Fruit fly (Drosophila melanogaster) whole organism, embryonic: ENCODE measurements around the gene CG16736.

Experiments used
- BEAF-32 ChIP-seq: fragments of 200-800 bp; sonication (Bioruptor generic); optimal IDR thresholded peaks from 3 replicates; lab custom pipeline; 2017; ENCODE audit warnings: missing biosample characterization, missing genetic modification characterization, mild to moderate bottlenecking, moderate library complexity, missing genetic modification reagents
- Bdp1 ChIP-seq: fragments of 200-800 bp; sonication (Bioruptor generic); optimal IDR thresholded peaks from 3 replicates; lab custom pipeline; 2016; ENCODE audit warnings: missing biosample characterization, missing genetic modification characterization
- CG11398 ChIP-seq: fragments of 200-800 bp; sonication (Bioruptor generic); optimal IDR thresholded peaks from 2 replicates; lab custom pipeline; 2016; ENCODE audit warnings: missing biosample characterization, missing genetic modification characterization
- CG11695 ChIP-seq: fragments of 200-800 bp; sonication (Bioruptor generic); IDR thresholded peaks from 3 replicates; pipeline ENCODE4 v1.3.6; 2022; ENCODE audit warnings: missing biosample characterization, missing genetic modification characterization
- CG15073 ChIP-seq: fragments of 200-800 bp; sonication (Bioruptor generic); optimal IDR thresholded peaks from 2 replicates; lab custom pipeline; 2016; ENCODE audit warnings: missing biosample characterization, missing genetic modification characterization
- CG15601 ChIP-seq: fragments of 200-800 bp; sonication (Bioruptor generic); optimal IDR thresholded peaks from 3 replicates; lab custom pipeline; 2019; ENCODE audit warnings: missing biosample characterization, mild to moderate bottlenecking, missing genetic modification characterization, moderate library complexity
- CG1832 ChIP-seq: fragments of 200-800 bp; sonication (Bioruptor generic); optimal IDR thresholded peaks from 2 replicates; lab custom pipeline; 2017; ENCODE audit warnings: missing biosample characterization, mild to moderate bottlenecking, missing genetic modification characterization, inconsistent platforms
- CG2875 ChIP-seq: fragments of 200-800 bp; sonication (Bioruptor generic); optimal IDR thresholded peaks from 2 replicates; lab custom pipeline; 2017; ENCODE audit warnings: missing biosample characterization, mild to moderate bottlenecking, missing genetic modification characterization, missing genetic modification reagents
- CG30020 ChIP-seq: fragments of 200-800 bp; optimal IDR thresholded peaks from 2 replicates; lab custom pipeline; 2019; ENCODE audit warnings: missing biosample characterization, mild to moderate bottlenecking, missing genetic modification characterization, moderate library complexity
- CG31388 ChIP-seq: fragments of 200-800 bp; sonication (Bioruptor generic); optimal IDR thresholded peaks from 2 replicates; lab custom pipeline; 2016; ENCODE audit warnings: missing biosample characterization, missing genetic modification characterization
- CG3838 ChIP-seq: fragments of 200-800 bp; sonication (Bioruptor generic); optimal IDR thresholded peaks from 3 replicates; lab custom pipeline; 2016; ENCODE audit warnings: missing biosample characterization, missing genetic modification characterization
- CG4730 ChIP-seq: fragments of 200-800 bp; sonication (Bioruptor generic); IDR thresholded peaks from 2 replicates; pipeline ENCODE4 v1.3.6; 2022; ENCODE audit warnings: missing biosample characterization, missing genetic modification characterization
- CG4854 ChIP-seq: fragments of 200-800 bp; sonication (Bioruptor generic); optimal IDR thresholded peaks from 2 replicates; lab custom pipeline; 2016; ENCODE audit warnings: missing biosample characterization, missing genetic modification characterization, inconsistent platforms
- CG5245 ChIP-seq: fragments of 200-800 bp; sonication (Bioruptor generic); optimal IDR thresholded peaks from 3 replicates; lab custom pipeline; 2016; ENCODE audit warnings: missing biosample characterization, missing genetic modification characterization
- CG7372 ChIP-seq: fragments of 200-800 bp; sonication (Bioruptor generic); IDR thresholded peaks from 2 replicates; pipeline ENCODE4 v1.3.6; 2022; ENCODE audit warnings: missing biosample characterization, missing genetic modification characterization
- CG7556 ChIP-seq: fragments of 200-800 bp; sonication (Bioruptor generic); optimal IDR thresholded peaks from 2 replicates; lab custom pipeline; 2017; ENCODE audit warnings: missing biosample characterization, mild to moderate bottlenecking, missing genetic modification characterization
- CG7839 ChIP-seq: fragments of 200-800 bp; sonication (Bioruptor generic); optimal IDR thresholded peaks from 3 replicates; lab custom pipeline; 2018; ENCODE audit warnings: missing biosample characterization, mild to moderate bottlenecking, missing genetic modification characterization, moderate library complexity
- CG8765 ChIP-seq: fragments of 200-800 bp; sonication (Bioruptor generic); IDR thresholded peaks from 2 replicates; pipeline ENCODE4 v1.3.6; 2022; ENCODE audit warnings: missing biosample characterization, missing genetic modification characterization
- CG9727 ChIP-seq: fragments of 200-800 bp; sonication (Bioruptor generic); optimal IDR thresholded peaks from 3 replicates; lab custom pipeline; 2017; ENCODE audit warnings: missing biosample characterization, mild to moderate bottlenecking, missing genetic modification characterization
- Dek ChIP-seq: fragments of 200-800 bp; sonication (Bioruptor generic); optimal IDR thresholded peaks from 3 replicates; lab custom pipeline; 2019; ENCODE audit warnings: missing biosample characterization, mild to moderate bottlenecking, missing genetic modification characterization, moderate library complexity
- Doc3 ChIP-seq: fragments of 200-800 bp; sonication (Bioruptor generic); IDR thresholded peaks from 3 replicates; pipeline ENCODE4 v1.3.6; 2022; ENCODE audit warnings: missing biosample characterization, missing genetic modification characterization; ENCODE audit not compliant: partially characterized antibody
- GATAe ChIP-seq: fragments of 200-800 bp; sonication (Bioruptor generic); conservative IDR thresholded peaks from 2 replicates; pipeline ENCODE4 v1.3.6; 2022; ENCODE audit warnings: missing biosample characterization, missing genetic modification characterization
- H2.0 ChIP-seq: fragments of 200-800 bp; sonication (Bioruptor generic); IDR thresholded peaks from 2 replicates; pipeline ENCODE4 v1.3.6; 2022; ENCODE audit warnings: missing biosample characterization, missing genetic modification characterization
- Hmx ChIP-seq: fragments of 200-800 bp; sonication (Bioruptor generic); optimal IDR thresholded peaks from 2 replicates; lab custom pipeline; 2016; ENCODE audit warnings: missing biosample characterization, missing genetic modification characterization
- PHDP ChIP-seq: fragments of 200-800 bp; sonication (Bioruptor generic); optimal IDR thresholded peaks from 3 replicates; lab custom pipeline; 2018; ENCODE audit warnings: missing biosample characterization, mild to moderate bottlenecking, missing genetic modification characterization, moderate library complexity
- Ptx1 ChIP-seq: fragments of 200-800 bp; sonication (Bioruptor generic); IDR thresholded peaks from 2 replicates; pipeline ENCODE4 v1.3.6; 2022; ENCODE audit warnings: missing biosample characterization, missing genetic modification characterization
- Sin3A ChIP-seq: fragments of >200 bp; optimal IDR thresholded peaks from 2 replicates; lab custom pipeline; 2018
- bigmax ChIP-seq: fragments of 200-800 bp; sonication (Bioruptor generic); optimal IDR thresholded peaks from 2 replicates; lab custom pipeline; 2018; ENCODE audit warnings: missing biosample characterization, mild to moderate bottlenecking, missing genetic modification characterization
- bsh ChIP-seq, 2 experiments: fragments of 200-800 bp; sonication (Bioruptor generic); optimal IDR thresholded peaks; 2 replicates each; lab custom pipeline; 2017 to 2018; ENCODE audit warnings: mild to moderate bottlenecking in 2 of 2, missing biosample characterization in 2 of 2, missing genetic modification characterization in 2 of 2, moderate library complexity in 1 of 2
- cg ChIP-seq: fragments of 200-800 bp; sonication (Bioruptor generic); optimal IDR thresholded peaks from 3 replicates; lab custom pipeline; 2019; ENCODE audit warnings: missing biosample characterization, mild to moderate bottlenecking, missing genetic modification characterization, moderate library complexity
- dimm ChIP-seq: fragments of 200-800 bp; sonication (Bioruptor generic); IDR thresholded peaks from 2 replicates; pipeline ENCODE4 v1.3.6; 2022; ENCODE audit warnings: missing biosample characterization, missing genetic modification characterization
- disco-r ChIP-seq: fragments of 200-800 bp; sonication (Bioruptor generic); optimal IDR thresholded peaks from 2 replicates; lab custom pipeline; 2016; ENCODE audit warnings: missing biosample characterization, missing genetic modification characterization
- esg ChIP-seq: fragments of 200-800 bp; sonication (Bioruptor generic); conservative IDR thresholded peaks from 2 replicates; pipeline ENCODE4 v1.3.6; 2022; ENCODE audit warnings: missing biosample characterization, missing genetic modification characterization
- ewg ChIP-seq: fragments of 200-800 bp; sonication (Bioruptor generic); optimal IDR thresholded peaks from 3 replicates; lab custom pipeline; 2017; ENCODE audit warnings: mild to moderate bottlenecking, missing biosample characterization, missing genetic modification reagents, missing genetic modification characterization
- fd102C ChIP-seq: fragments of 200-800 bp; sonication (Bioruptor generic); optimal IDR thresholded peaks from 2 replicates; lab custom pipeline; 2018; ENCODE audit warnings: missing biosample characterization, mild to moderate bottlenecking, missing genetic modification characterization, moderate library complexity
- ftz-f1 ChIP-seq: fragments of 200-800 bp; sonication (Bioruptor generic); optimal IDR thresholded peaks from 2 replicates; lab custom pipeline; 2016; ENCODE audit warnings: missing biosample characterization, missing genetic modification characterization
- gcm ChIP-seq: fragments of 200-800 bp; sonication (Bioruptor generic); optimal IDR thresholded peaks from 2 replicates; lab custom pipeline; 2019; ENCODE audit warnings: missing biosample characterization, mild to moderate bottlenecking, missing genetic modification characterization, moderate library complexity
- her ChIP-seq: fragments of 200-800 bp; sonication (Bioruptor generic); optimal IDR thresholded peaks from 2 replicates; lab custom pipeline; 2016; ENCODE audit warnings: missing biosample characterization, missing genetic modification characterization
- ken ChIP-seq: fragments of 200-800 bp; sonication (Bioruptor generic); IDR thresholded peaks from 3 replicates; pipeline ENCODE4 v1.3.6; 2022; ENCODE audit warnings: missing biosample characterization, missing genetic modification characterization
- lola ChIP-seq, 3 experiments: fragments of >200 bp in 2 of 3; fragments of 200-800 bp in 1 of 3; sonication (Bioruptor generic) in 1 of 3; optimal IDR thresholded peaks; 2 replicates each; lab custom pipeline; 2017 to 2019; ENCODE audit warnings: missing biosample characterization in 3 of 3, missing genetic modification characterization in 3 of 3, mild to moderate bottlenecking in 1 of 3, moderate library complexity in 1 of 3
- maf-S ChIP-seq: fragments of 200-800 bp; sonication (Bioruptor generic); optimal IDR thresholded peaks from 2 replicates; lab custom pipeline; 2016; ENCODE audit warnings: missing biosample characterization, missing genetic modification characterization
- mam ChIP-seq: fragments of 200-800 bp; sonication (Bioruptor generic); optimal IDR thresholded peaks from 3 replicates; lab custom pipeline; 2016; ENCODE audit warnings: missing biosample characterization, missing genetic modification characterization
- phol ChIP-seq: fragments of 200-800 bp; sonication (Bioruptor generic); optimal IDR thresholded peaks from 3 replicates; lab custom pipeline; 2018; ENCODE audit warnings: missing biosample characterization, mild to moderate bottlenecking, missing genetic modification characterization, moderate library complexity
- pita ChIP-seq: fragments of 200-800 bp; sonication (Bioruptor generic); optimal IDR thresholded peaks from 2 replicates; lab custom pipeline; 2017; ENCODE audit warnings: missing biosample characterization, mild to moderate bottlenecking, missing genetic modification characterization
- psq ChIP-seq: fragments of 200-800 bp; sonication (Bioruptor generic); optimal IDR thresholded peaks from 2 replicates; lab custom pipeline; 2017; ENCODE audit warnings: missing biosample characterization, missing genetic modification characterization
- rib ChIP-seq: fragments of 200-800 bp; sonication (Bioruptor generic); IDR thresholded peaks from 2 replicates; pipeline ENCODE4 v1.3.6; 2022; ENCODE audit warnings: missing biosample characterization, missing genetic modification characterization
- salm ChIP-seq: fragments of 200-800 bp; sonication (Bioruptor generic); optimal IDR thresholded peaks from 2 replicates; lab custom pipeline; 2018; ENCODE audit warnings: missing biosample characterization, mild to moderate bottlenecking, missing genetic modification characterization
- schlank ChIP-seq: fragments of 200-800 bp; sonication (Bioruptor generic); optimal IDR thresholded peaks from 2 replicates; lab custom pipeline; 2018; ENCODE audit warnings: missing biosample characterization, mild to moderate bottlenecking, missing genetic modification characterization
- shn ChIP-seq: fragments of 200-800 bp; sonication (Bioruptor generic); optimal IDR thresholded peaks from 3 replicates; lab custom pipeline; 2016; ENCODE audit warnings: missing biosample characterization, missing genetic modification characterization
- sqz ChIP-seq: fragments of 200-800 bp; sonication (Bioruptor generic); optimal IDR thresholded peaks from 3 replicates; lab custom pipeline; 2018; ENCODE audit warnings: missing biosample characterization, mild to moderate bottlenecking, missing genetic modification characterization
- trem ChIP-seq: fragments of 200-800 bp; optimal IDR thresholded peaks from 3 replicates; lab custom pipeline; 2019; ENCODE audit warnings: missing biosample characterization, mild to moderate bottlenecking, missing genetic modification characterization, moderate library complexity
- vnd ChIP-seq: fragments of 200-800 bp; sonication (Bioruptor generic); IDR thresholded peaks from 3 replicates; pipeline ENCODE4 v1.3.6; 2022; ENCODE audit warnings: missing biosample characterization, missing genetic modification characterization; ENCODE audit not compliant: partially characterized antibody

The CG16736 gene

dm6 chr3R:9214235-9214634, 43.3 kb downstream of the CG16736 start (continued):
- TF ChIP-seq gcm (GFP tag; lab: Kevin White, UChicago): no peak
- TF ChIP-seq ftz-f1 (GFP tag; lab: Kevin White, UChicago): no peak
- TF ChIP-seq BEAF-32 (GFP tag; lab: Kevin White, UChicago): no peak
- TF ChIP-seq esg (GFP tag; lab: Robert Waterston, UW): no peak
- no peak for TF ChIP-seq ken (GFP tag; lab: Robert Waterston, UW)
- TF ChIP-seq maf-S: no peak
- peak; percentile 6 for TF ChIP-seq CG7839
- no peak for TF ChIP-seq cg (GFP tag; lab: Kevin White, UChicago)
- no peak for TF ChIP-seq sqz (GFP tag; lab: Kevin White, UChicago)
- no peak for TF ChIP-seq Ptx1 (GFP tag; lab: Robert Waterston, UW)
- no peak for TF ChIP-seq CG1832 (GFP tag; lab: Kevin White, UChicago)
- no peak for TF ChIP-seq CG15601
- peak; percentile 15 for TF ChIP-seq trem (tag; lab: Kevin White, UChicago)
- no peak for TF ChIP-seq Hmx
- no peak for TF ChIP-seq Doc3 (GFP tag; lab: Robert Waterston, UW)
- TF ChIP-seq CG9727 (GFP tag; lab: Kevin White, UChicago): no peak
- no peak for TF ChIP-seq shn (GFP tag; lab: Kevin White, UChicago)
- TF ChIP-seq CG4730 (GFP tag; lab: Robert Waterston, UW): no peak
- no peak for TF ChIP-seq psq (GFP tag; lab: Kevin White, UChicago)
- no peak for TF ChIP-seq vnd
- no peak for TF ChIP-seq fd102C
- TF ChIP-seq her (GFP tag; lab: Kevin White, UChicago): no peak
- TF ChIP-seq Bdp1 (GFP tag; lab: Kevin White, UChicago): no peak
- TF ChIP-seq CG30020: no peak
- TF ChIP-seq CG3838 (GFP tag; lab: Kevin White, UChicago): no peak
- no peak for TF ChIP-seq disco-r (GFP tag; lab: Kevin White, UChicago)
- TF ChIP-seq dimm (GFP tag; lab: Robert Waterston, UW): no peak
- peak; percentile 1 for TF ChIP-seq PHDP (tag; lab: Kevin White, UChicago)
- no peak for TF ChIP-seq CG11695
- TF ChIP-seq CG2875: no peak
- no peak for TF ChIP-seq bsh (GFP tag; optimal IDR thresholded peaks at IDR 0.05; lab: Kevin White, UChicago)
- no peak for TF ChIP-seq CG8765 (GFP tag; lab: Robert Waterston, UW)
- TF ChIP-seq lola (GFP tag; optimal IDR thresholded peaks at IDR 0.05; lab: Kevin White, UChicago): no peak
- no peak for TF ChIP-seq CG4854 (GFP tag; lab: Kevin White, UChicago)
- no peak for TF ChIP-seq CG7556 (GFP tag; lab: Kevin White, UChicago)
- TF ChIP-seq pita (GFP tag; lab: Kevin White, UChicago): peak; percentile 79
- TF ChIP-seq schlank: no peak
- no peak for TF ChIP-seq rib (GFP tag; lab: Robert Waterston, UW)
- TF ChIP-seq H2.0 (GFP tag; lab: Robert Waterston, UW): no peak
- no peak for TF ChIP-seq salm
- no peak for TF ChIP-seq GATAe
- no peak for TF ChIP-seq CG31388
- TF ChIP-seq ewg: no peak
- TF ChIP-seq CG15073: no peak
- TF ChIP-seq CG11398 (GFP tag; lab: Kevin White, UChicago): no peak
- no peak for TF ChIP-seq mam
- TF ChIP-seq bigmax (GFP tag; lab: Kevin White, UChicago): no peak
- TF ChIP-seq Sin3A: no peak
- peak; percentile 56 for TF ChIP-seq Dek (tag; lab: Kevin White, UChicago)
- no peak for TF ChIP-seq phol
- no peak for TF ChIP-seq CG7372 (GFP tag; lab: Robert Waterston, UW)
- no peak for TF ChIP-seq CG5245 (GFP tag; lab: Kevin White, UChicago)
